Worm (Caenorhabditis elegans) whole organism, L3 larva: Measurements from ENCODE around the gene M88.4.

Experiments
- R02D3.7 ChIP-seq: fragments of 150-350 bp; optimal IDR thresholded peaks from 2 replicates; lab custom pipeline; 2014; ENCODE audit warnings: missing biosample characterization, missing genetic modification characterization
- ZK546.5 ChIP-seq: sonication (generic microtip); optimal IDR thresholded peaks from 2 replicates; lab custom pipeline; 2017; ENCODE audit warnings: missing biosample characterization, missing genetic modification characterization
- aly-2 ChIP-seq: fragments of 150-350 bp; optimal IDR thresholded peaks from 2 replicates; lab custom pipeline; 2014; ENCODE audit warnings: missing biosample characterization, missing genetic modification characterization
- ama-1 ChIP-seq: fragments of 150-350 bp; optimal IDR thresholded peaks from 2 replicates; lab custom pipeline; 2018
- ceh-16 ChIP-seq: sonication (generic microtip); optimal IDR thresholded peaks from 2 replicates; lab custom pipeline; 2017; ENCODE audit warnings: missing biosample characterization, missing genetic modification characterization
- ceh-82 ChIP-seq: fragments of 150-350 bp; optimal IDR thresholded peaks from 2 replicates; lab custom pipeline; 2014; ENCODE audit warnings: missing biosample characterization, missing genetic modification characterization
- daf-12 ChIP-seq: fragments of 150-350 bp; optimal IDR thresholded peaks from 2 replicates; lab custom pipeline; 2014; ENCODE audit warnings: missing biosample characterization, missing genetic modification reagents, missing genetic modification characterization
- egl-5 ChIP-seq: fragments of 150-350 bp; optimal IDR thresholded peaks from 2 replicates; lab custom pipeline; 2017; ENCODE audit warnings: missing biosample characterization, missing genetic modification reagents, missing genetic modification characterization, inconsistent platforms
- elt-1 ChIP-seq: fragments of 150-350 bp; optimal IDR thresholded peaks from 2 replicates; lab custom pipeline; 2014; ENCODE audit warnings: missing biosample characterization, missing genetic modification characterization
- elt-2 ChIP-seq: sonication (generic microtip); optimal IDR thresholded peaks from 2 replicates; lab custom pipeline; 2016; ENCODE audit warnings: missing genetic modification reagents, mild to moderate bottlenecking, missing genetic modification characterization, missing compliant biosample characterization
- elt-3 ChIP-seq, 3 experiments: fragments of 150-350 bp in 1 of 3; sonication (generic microtip) in 2 of 3; optimal IDR thresholded peaks; 2 replicates in 2 of 3; 4 replicates in 1 of 3; lab custom pipeline; 2014 to 2017; ENCODE audit warnings: missing biosample characterization in 3 of 3, missing genetic modification characterization in 3 of 3
- fkh-2 ChIP-seq: fragments of 150-350 bp; optimal IDR thresholded peaks from 2 replicates; lab custom pipeline; 2014; ENCODE audit warnings: missing biosample characterization, missing genetic modification reagents, missing genetic modification characterization
- fos-1 ChIP-seq: fragments of 150-350 bp; optimal IDR thresholded peaks from 2 replicates; lab custom pipeline; 2014; ENCODE audit warnings: missing biosample characterization, missing genetic modification characterization
- hmg-11 ChIP-seq: sonication (generic microtip); optimal IDR thresholded peaks from 2 replicates; lab custom pipeline; 2016; ENCODE audit warnings: missing genetic modification characterization, missing compliant biosample characterization
- lin-39 ChIP-seq: fragments of 150-350 bp; optimal IDR thresholded peaks from 2 replicates; lab custom pipeline; 2018; ENCODE audit warnings: missing biosample characterization, missing genetic modification reagents, missing genetic modification characterization
- mdl-1 ChIP-seq: fragments of 150-350 bp; optimal IDR thresholded peaks from 2 replicates; lab custom pipeline; 2014; ENCODE audit warnings: missing biosample characterization, missing genetic modification characterization
- nfya-1 ChIP-seq: sonication (generic microtip); optimal IDR thresholded peaks from 2 replicates; lab custom pipeline; 2017; ENCODE audit warnings: missing genetic modification characterization, mild to moderate bottlenecking, missing compliant biosample characterization, antibody characterized with exemption, moderate library complexity; ENCODE audit not compliant: insufficient read depth
- nhr-11 ChIP-seq: fragments of 150-350 bp; optimal IDR thresholded peaks from 2 replicates; lab custom pipeline; 2014; ENCODE audit warnings: missing biosample characterization, missing genetic modification characterization
- nhr-12 ChIP-seq: fragments of 150-350 bp; optimal IDR thresholded peaks from 2 replicates; lab custom pipeline; 2014; ENCODE audit warnings: missing biosample characterization, missing genetic modification characterization
- nhr-25 ChIP-seq: sonication (generic microtip); optimal IDR thresholded peaks from 2 replicates; lab custom pipeline; 2017; ENCODE audit warnings: missing biosample characterization, missing genetic modification characterization
- nhr-28 ChIP-seq: fragments of 150-350 bp; optimal IDR thresholded peaks from 2 replicates; lab custom pipeline; 2014; ENCODE audit warnings: missing biosample characterization, missing genetic modification characterization
- nhr-76 ChIP-seq: fragments of 150-350 bp; sonication (generic microtip); optimal IDR thresholded peaks from 5 replicates; lab custom pipeline; 2014; ENCODE audit warnings: missing biosample characterization, missing genetic modification characterization
- nhr-77 ChIP-seq: fragments of 150-350 bp; optimal IDR thresholded peaks from 2 replicates; lab custom pipeline; 2014; ENCODE audit warnings: missing biosample characterization, missing genetic modification characterization
- pha-4 ChIP-seq: fragments of 150-350 bp; optimal IDR thresholded peaks from 2 replicates; lab custom pipeline; 2014; ENCODE audit warnings: missing biosample characterization, missing genetic modification reagents, missing genetic modification characterization
- pqm-1 ChIP-seq: fragments of 150-350 bp; optimal IDR thresholded peaks from 2 replicates; lab custom pipeline; 2017; ENCODE audit warnings: missing biosample characterization, missing genetic modification characterization, inconsistent platforms
- sea-2 ChIP-seq: fragments of 150-350 bp; sonication (generic microtip); optimal IDR thresholded peaks from 4 replicates; lab custom pipeline; 2014; ENCODE audit warnings: missing biosample characterization, missing genetic modification reagents, missing genetic modification characterization
- skn-1 ChIP-seq: fragments of 150-350 bp; optimal IDR thresholded peaks from 2 replicates; lab custom pipeline; 2014; ENCODE audit warnings: missing biosample characterization, missing genetic modification characterization
- snpc-4 ChIP-seq: fragments of 150-350 bp; optimal IDR thresholded peaks from 2 replicates; lab custom pipeline; 2014; ENCODE audit warnings: missing biosample characterization, missing genetic modification characterization
- tbx-2 ChIP-seq: sonication (generic microtip); optimal IDR thresholded peaks from 2 replicates; lab custom pipeline; 2016; ENCODE audit warnings: mild to moderate bottlenecking, missing genetic modification characterization, missing compliant biosample characterization
- unc-39 ChIP-seq: sonication (generic microtip); optimal IDR thresholded peaks from 4 replicates; lab custom pipeline; 2017; ENCODE audit warnings: missing biosample characterization, missing genetic modification characterization
- unc-62 ChIP-seq: fragments of 150-350 bp; sonication (generic microtip); optimal IDR thresholded peaks from 4 replicates; lab custom pipeline; 2014; ENCODE audit warnings: missing biosample characterization, missing genetic modification reagents, missing genetic modification characterization
- zag-1 ChIP-seq: fragments of 150-350 bp; optimal IDR thresholded peaks from 2 replicates; lab custom pipeline; 2014; ENCODE audit warnings: missing biosample characterization, missing genetic modification characterization
- ztf-4 ChIP-seq: fragments of 150-350 bp; optimal IDR thresholded peaks from 2 replicates; lab custom pipeline; 2014; ENCODE audit warnings: missing biosample characterization, missing genetic modification characterization

Gene M88.4

ce11 chrIII:4525998-4526397 lies 22.8 kb upstream of the M88.4 start:
- TF ChIP-seq daf-12 (tag; lab: Kevin White, UChicago), result no peak

ce11 chrIII:4530968-4531367 lies 17.9 kb upstream of the M88.4 start:
- TF ChIP-seq lin-39 (tag; lab: Kevin White, UChicago) (no peak), daf-12 (tag; lab: Kevin White, UChicago) (no peak), pha-4 (tag; lab: Kevin White, UChicago) (no peak), ZK546.5 (no peak), nhr-77 (no peak), mdl-1 (tag; lab: Kevin White, UChicago) (no peak), fos-1 (no peak), skn-1 (tag; lab: Kevin White, UChicago) (no peak), tbx-2 (tag; lab: Kevin White, UChicago) (no peak), snpc-4 (tag; lab: Kevin White, UChicago) (no peak), nhr-76 (tag; lab: Kevin White, UChicago) (no peak), unc-62 (GFP tag; lab: Kevin White, UChicago) (no peak), egl-5 (tag; lab: Kevin White, UChicago) (no peak), elt-1 (tag; lab: Kevin White, UChicago) (no peak), nhr-25 (tag; lab: Kevin White, UChicago) (no peak), elt-3 (tag; optimal IDR thresholded peaks at IDR 0.05; lab: Kevin White, UChicago) (no peak), ceh-82 (tag; lab: Kevin White, UChicago) (no peak)

ce11 chrIII:4540604-4541003 lies 8.2 kb upstream of the M88.4 start, which contains the start of gene ugt-62:
ugt-62 (minus strand) TSS chrIII:4540623.
- no peak for TF ChIP-seq daf-12 (tag; lab: Kevin White, UChicago)
- TF ChIP-seq unc-39 (tag; lab: Kevin White, UChicago), result no peak
- TF ChIP-seq nhr-12 (tag; lab: Kevin White, UChicago), result no peak
- TF ChIP-seq hmg-11, result no peak
- no peak for TF ChIP-seq zag-1 (tag; lab: Kevin White, UChicago)
- peak; percentile 75 for TF ChIP-seq pqm-1
- no peak for TF ChIP-seq skn-1 (tag; lab: Kevin White, UChicago)
- no peak for TF ChIP-seq nfya-1
- TF ChIP-seq fos-1, result no peak
- no peak for TF ChIP-seq aly-2 (tag; lab: Kevin White, UChicago)
- no peak for TF ChIP-seq nhr-28 (tag; lab: Kevin White, UChicago)
- no peak for TF ChIP-seq ceh-16 (tag; lab: Kevin White, UChicago)
- no peak for TF ChIP-seq elt-1 (tag; lab: Kevin White, UChicago)
- no peak for TF ChIP-seq fkh-2 (tag; lab: Kevin White, UChicago)
- peak; percentile 92 for TF ChIP-seq elt-2
- TF ChIP-seq nhr-11 (tag; lab: Kevin White, UChicago), result no peak
- no peak for TF ChIP-seq egl-5 (tag; lab: Kevin White, UChicago)
- no peak for TF ChIP-seq ztf-4 (tag; lab: Kevin White, UChicago)
- TF ChIP-seq, all 47 proteins: peak for 2

ce11 chrIII:4542362-4542931 lies 6.4 kb upstream of the M88.4 start, which contains the start of the genes mrps-34 and cisd-3.1:
mrps-34 (minus strand) TSS chrIII:4542452.
cisd-3.1 (plus strand) TSS chrIII:4542881.
- TF ChIP-seq snpc-4 (tag; lab: Kevin White, UChicago) (peak; percentile 1), pha-4 (tag; lab: Kevin White, UChicago) (peak; percentile 42), nfya-1 (peak; percentile 46), daf-12 (tag; lab: Kevin White, UChicago) (no peak)

ce11 chrIII:4544959-4545358 lies 3.9 kb upstream of the M88.4 start, which contains the start of gene M88.3:
M88.3 (minus strand) TSS chrIII:4545059.
- no peak for TF ChIP-seq aly-2 (tag; lab: Kevin White, UChicago)
- TF ChIP-seq ama-1 (lab: Kevin White, UChicago), result no peak
- TF ChIP-seq R02D3.7 (tag; lab: Kevin White, UChicago), result no peak
- no peak for TF ChIP-seq elt-2
- no peak for TF ChIP-seq unc-39 (tag; lab: Kevin White, UChicago)
- no peak for TF ChIP-seq zag-1 (tag; lab: Kevin White, UChicago)
- no peak for TF ChIP-seq nhr-77
- TF ChIP-seq skn-1 (tag; lab: Kevin White, UChicago), result no peak
- no peak for TF ChIP-seq pha-4 (tag; lab: Kevin White, UChicago)
- no peak for TF ChIP-seq sea-2 (GFP tag; lab: Kevin White, UChicago)
- no peak for TF ChIP-seq egl-5 (tag; lab: Kevin White, UChicago)
- no peak for TF ChIP-seq pqm-1
- TF ChIP-seq nhr-76 (tag; lab: Kevin White, UChicago), result no peak
- TF ChIP-seq, all 47 proteins: peak for 0
